Worm (Caenorhabditis elegans) whole organism, L4 larva: ENCODE measurements around the gene spig-8.
A peak's percentile ranks its signal among the peaks of the same experiment; 100 is the strongest.

Experiments
- F10B5.3 ChIP-seq: sonication (generic microtip); optimal IDR thresholded peaks from 2 replicates; lab custom pipeline; 2016; ENCODE audit warnings: mild to moderate bottlenecking, missing genetic modification characterization, missing compliant biosample characterization
- F26F4.8 ChIP-seq: fragments of 200-800 bp; sonication (Bioruptor generic); conservative IDR thresholded peaks from 2 replicates; pipeline ENCODE4 v1.3.6; 2022; ENCODE audit warnings: missing genetic modification characterization, missing compliant biosample characterization
- F49E8.2 ChIP-seq: sonication (generic microtip); optimal IDR thresholded peaks from 2 replicates; lab custom pipeline; 2016; ENCODE audit warnings: missing compliant biosample characterization, mild to moderate bottlenecking, missing genetic modification characterization, borderline replicate concordance
- R02D3.7 ChIP-seq: fragments of 150-350 bp; sonication (generic microtip); optimal IDR thresholded peaks from 3 replicates; lab custom pipeline; 2014; ENCODE audit warnings: missing biosample characterization, missing genetic modification characterization
- Y75B8A.6 ChIP-seq: fragments of 200-800 bp; sonication (Bioruptor generic); IDR thresholded peaks from 2 replicates; pipeline ENCODE4 v1.3.6; 2022; ENCODE audit warnings: missing genetic modification reagents, missing genetic modification characterization, missing compliant biosample characterization
- ZK337.2 ChIP-seq: fragments of 200-800 bp; sonication (Bioruptor generic); IDR thresholded peaks from 2 replicates; pipeline ENCODE4 v1.3.6; 2022; ENCODE audit warnings: missing genetic modification reagents, missing genetic modification characterization, missing compliant biosample characterization
- aha-1 ChIP-seq: fragments of 150-350 bp; peaks from one replicate; lab custom pipeline; 2014; ENCODE audit warnings: missing biosample characterization, missing genetic modification characterization
- arid-1 ChIP-seq: fragments of 200-800 bp; sonication (Bioruptor generic); conservative IDR thresholded peaks from 2 replicates; pipeline ENCODE4 v1.3.6; 2022; ENCODE audit warnings: missing genetic modification reagents, missing genetic modification characterization, missing compliant biosample characterization
- ces-1 ChIP-seq: fragments of 150-350 bp; sonication (generic microtip); optimal IDR thresholded peaks from 4 replicates; lab custom pipeline; 2014; ENCODE audit warnings: missing biosample characterization, missing genetic modification reagents, missing genetic modification characterization
- ctbp-1 ChIP-seq: fragments of 200-800 bp; sonication (Bioruptor generic); IDR thresholded peaks from 2 replicates; pipeline ENCODE4 v1.3.6; 2022; ENCODE audit warnings: missing genetic modification reagents, missing genetic modification characterization, missing compliant biosample characterization
- daf-16 ChIP-seq, 3 experiments: sonication (generic microtip); optimal IDR thresholded peaks; 2 replicates each; lab custom pipeline; 2016 to 2017; ENCODE audit warnings: missing genetic modification characterization in 3 of 3, missing genetic modification reagents in 3 of 3, mild to moderate bottlenecking in 2 of 3, missing compliant biosample characterization in 2 of 3, missing biosample characterization in 1 of 3, moderate library complexity in 1 of 3
- daf-19 ChIP-seq: fragments of 200-800 bp; sonication (Bioruptor generic); conservative IDR thresholded peaks from 2 replicates; pipeline ENCODE4 v1.3.6; 2022; ENCODE audit warnings: missing genetic modification characterization, missing compliant biosample characterization
- daf-8 ChIP-seq: fragments of 200-800 bp; sonication (Bioruptor generic); IDR thresholded peaks from 2 replicates; pipeline ENCODE4 v1.3.6; 2022; ENCODE audit warnings: missing genetic modification characterization, missing compliant biosample characterization
- dmd-6 ChIP-seq: fragments of 200-800 bp; sonication (Bioruptor generic); IDR thresholded peaks from 2 replicates; pipeline ENCODE4 v1.3.6; 2022; ENCODE audit warnings: missing genetic modification reagents, missing genetic modification characterization, missing compliant biosample characterization
- dmd-8 ChIP-seq: fragments of 200-800 bp; sonication (Bioruptor generic); IDR thresholded peaks from 2 replicates; pipeline ENCODE4 v1.3.6; 2022; ENCODE audit warnings: missing genetic modification characterization, missing compliant biosample characterization
- dmd-9 ChIP-seq: fragments of 200-800 bp; sonication (Bioruptor generic); IDR thresholded peaks from 2 replicates; pipeline ENCODE4 v1.3.6; 2022; ENCODE audit warnings: missing genetic modification reagents, missing genetic modification characterization, missing compliant biosample characterization
- duxl-1 ChIP-seq: sonication (generic microtip); optimal IDR thresholded peaks from 2 replicates; lab custom pipeline; 2016; ENCODE audit warnings: mild to moderate bottlenecking, missing genetic modification characterization, moderate library complexity, missing compliant biosample characterization; ENCODE audit not compliant: poor library complexity
- dve-1 ChIP-seq: sonication (generic microtip); optimal IDR thresholded peaks from 2 replicates; lab custom pipeline; 2017; ENCODE audit warnings: antibody characterized with exemption, mild to moderate bottlenecking, missing genetic modification characterization, missing compliant biosample characterization; ENCODE audit not compliant: insufficient read depth
- egl-27 ChIP-seq: sonication (generic microtip); optimal IDR thresholded peaks from 3 replicates; lab custom pipeline; 2017; ENCODE audit warnings: missing biosample characterization, missing genetic modification reagents, missing genetic modification characterization
- egl-43 ChIP-seq: fragments of 200-800 bp; sonication (Bioruptor generic); IDR thresholded peaks from 2 replicates; pipeline ENCODE4 v1.3.6; 2022; ENCODE audit warnings: missing genetic modification reagents, missing genetic modification characterization, missing compliant biosample characterization
- gei-8 ChIP-seq: fragments of 200-800 bp; sonication (Bioruptor generic); optimal IDR thresholded peaks from 2 replicates; lab custom pipeline; 2018; ENCODE audit warnings: mild to moderate bottlenecking, missing genetic modification characterization, missing compliant biosample characterization
- hif-1 ChIP-seq, 2 experiments: sonication (generic microtip); optimal IDR thresholded peaks; 2 replicates each; lab custom pipeline; 2016 to 2017; ENCODE audit warnings: missing compliant biosample characterization in 2 of 2, missing genetic modification characterization in 2 of 2, missing genetic modification reagents in 2 of 2, missing genotype in 2 of 2, mild to moderate bottlenecking in 1 of 2
- hlh-11 ChIP-seq: fragments of 200-800 bp; sonication (Bioruptor generic); optimal IDR thresholded peaks from 2 replicates; lab custom pipeline; 2018; ENCODE audit warnings: mild to moderate bottlenecking, missing genetic modification characterization, missing compliant biosample characterization
- lim-7 ChIP-seq: fragments of 200-800 bp; sonication (Bioruptor generic); IDR thresholded peaks from 2 replicates; pipeline ENCODE4 v1.3.6; 2022; ENCODE audit warnings: missing genetic modification characterization, missing compliant biosample characterization
- lin-1 ChIP-seq: fragments of 200-800 bp; sonication (Bioruptor generic); IDR thresholded peaks from 2 replicates; pipeline ENCODE4 v1.3.6; 2022; ENCODE audit warnings: missing genetic modification reagents, missing genetic modification characterization, missing compliant biosample characterization
- lin-13 ChIP-seq: fragments of 150-350 bp; optimal IDR thresholded peaks from 2 replicates; lab custom pipeline; 2014; ENCODE audit warnings: missing biosample characterization, missing genetic modification reagents, missing genetic modification characterization
- lin-38 ChIP-seq: fragments of 200-800 bp; sonication (Bioruptor generic); IDR thresholded peaks from 2 replicates; pipeline ENCODE4 v1.3.6; 2022; ENCODE audit warnings: missing genetic modification reagents, missing genetic modification characterization, missing compliant biosample characterization
- madf-5 ChIP-seq, 2 experiments: fragments of 200-800 bp; sonication (Bioruptor generic); IDR thresholded peaks; 2 replicates each; pipeline ENCODE4 v1.3.6; 2022; ENCODE audit warnings: missing compliant biosample characterization in 2 of 2, missing genetic modification characterization in 2 of 2
- mdl-1 ChIP-seq, 2 experiments: fragments of 150-350 bp in 1 of 2; sonication (generic microtip) in 1 of 2; optimal IDR thresholded peaks; 2 replicates each; lab custom pipeline; 2014 to 2017; ENCODE audit warnings: missing biosample characterization in 2 of 2, missing genetic modification characterization in 2 of 2
- mdt-29 ChIP-seq: fragments of 200-800 bp; sonication (Bioruptor generic); IDR thresholded peaks from 2 replicates; pipeline ENCODE4 v1.3.6; 2022; ENCODE audit warnings: missing genetic modification reagents, missing genetic modification characterization, missing compliant biosample characterization
- mes-2 ChIP-seq: sonication (generic microtip); optimal IDR thresholded peaks from 2 replicates; lab custom pipeline; 2016; ENCODE audit warnings: missing genotype, mild to moderate bottlenecking, missing genetic modification characterization, missing compliant biosample characterization; ENCODE audit not compliant: poor library complexity, severe bottlenecking
- mxl-3 ChIP-seq: fragments of 200-800 bp; sonication (Bioruptor generic); optimal IDR thresholded peaks from 2 replicates; lab custom pipeline; 2018; ENCODE audit warnings: mild to moderate bottlenecking, missing genetic modification characterization, missing compliant biosample characterization
- nhr-102 ChIP-seq: sonication (generic microtip); optimal IDR thresholded peaks from 2 replicates; lab custom pipeline; 2016; ENCODE audit warnings: mild to moderate bottlenecking, missing genetic modification characterization, moderate library complexity, missing compliant biosample characterization
- nhr-25 ChIP-seq: sonication (generic microtip); optimal IDR thresholded peaks from 2 replicates; lab custom pipeline; 2017; ENCODE audit warnings: missing genetic modification characterization, mild to moderate bottlenecking, missing compliant biosample characterization, antibody characterized with exemption, moderate library complexity, borderline replicate concordance; ENCODE audit not compliant: insufficient read depth
- nhr-28 ChIP-seq: fragments of 150-350 bp; optimal IDR thresholded peaks from 2 replicates; lab custom pipeline; 2014; ENCODE audit warnings: missing biosample characterization, missing genetic modification characterization
- nhr-6 ChIP-seq: fragments of 150-350 bp; optimal IDR thresholded peaks from 2 replicates; lab custom pipeline; 2014; ENCODE audit warnings: missing biosample characterization, missing genetic modification characterization
- nhr-77 ChIP-seq: fragments of 150-350 bp; optimal IDR thresholded peaks from 2 replicates; lab custom pipeline; 2014; ENCODE audit warnings: missing biosample characterization, missing genetic modification characterization
- pqm-1 ChIP-seq: sonication (generic microtip); optimal IDR thresholded peaks from 2 replicates; lab custom pipeline; 2017; ENCODE audit warnings: missing biosample characterization, missing genetic modification characterization
- snpc-1.2 ChIP-seq: fragments of 200-800 bp; sonication (Bioruptor generic); IDR thresholded peaks from 2 replicates; pipeline ENCODE4 v1.3.6; 2022; ENCODE audit warnings: missing genetic modification reagents, missing genetic modification characterization, missing compliant biosample characterization
- tra-1 ChIP-seq: fragments of 200-800 bp; sonication (Bioruptor generic); IDR thresholded peaks from 2 replicates; pipeline ENCODE4 v1.3.6; 2022; ENCODE audit warnings: missing genetic modification reagents, missing genetic modification characterization, missing compliant biosample characterization
- zip-11 ChIP-seq: fragments of 200-800 bp; sonication (Bioruptor generic); IDR thresholded peaks from 2 replicates; pipeline ENCODE4 v1.3.6; 2022; ENCODE audit warnings: missing genetic modification characterization, missing compliant biosample characterization
- ztf-11 ChIP-seq: fragments of 150-350 bp; optimal IDR thresholded peaks from 2 replicates; lab custom pipeline; 2014; ENCODE audit warnings: missing biosample characterization, missing genetic modification characterization

The spig-8 gene

DNA sequence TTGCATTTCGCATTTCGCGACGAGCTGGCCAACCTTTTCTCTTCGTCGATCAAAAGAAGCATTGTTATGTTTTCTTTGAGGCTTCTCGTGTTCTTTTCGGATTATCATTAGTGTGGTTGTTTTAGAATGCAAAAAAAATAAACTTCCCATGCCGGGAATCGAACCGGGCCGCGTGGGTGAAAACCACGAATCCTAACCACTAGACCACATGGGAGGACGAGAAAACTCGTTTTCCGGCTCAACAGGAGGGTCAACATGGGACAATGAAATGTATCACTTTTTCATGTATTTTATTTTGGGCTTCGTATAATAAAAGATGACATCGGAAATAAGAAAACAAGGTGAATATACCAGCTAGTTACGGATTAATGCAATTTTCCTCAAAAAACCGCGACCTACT, 14.9 kb downstream of the spig-8 start:
- TF ChIP-seq madf-5 (GFP tag; IDR thresholded peaks at IDR 0.05; lab: Robert Waterston, UW) (0 out of 4 replicates have a peak, but pooled peaks of 1 of the 2 experiments have one; percentile 29), egl-43 (GFP tag; lab: Robert Waterston, UW) (0 out of 2 replicates have a peak, but pooled peaks have one; percentile 30), zip-11 (GFP tag; lab: Robert Waterston, UW) (no peak), ztf-11 (tag; lab: Kevin White, UChicago) (no peak), daf-19 (GFP tag; lab: Robert Waterston, UW) (no peak), lim-7 (0 out of 2 replicates have a peak, but pooled peaks have one; percentile 54), hif-1 (tag; optimal IDR thresholded peaks at IDR 0.05; lab: Kevin White, UChicago) (no peak), mes-2 (tag; lab: Kevin White, UChicago) (peak; percentile 9), snpc-1.2 (0 out of 2 replicates have a peak, but pooled peaks have one; percentile 11), pqm-1 (no peak), R02D3.7 (tag; lab: Kevin White, UChicago) (no peak)

DNA sequence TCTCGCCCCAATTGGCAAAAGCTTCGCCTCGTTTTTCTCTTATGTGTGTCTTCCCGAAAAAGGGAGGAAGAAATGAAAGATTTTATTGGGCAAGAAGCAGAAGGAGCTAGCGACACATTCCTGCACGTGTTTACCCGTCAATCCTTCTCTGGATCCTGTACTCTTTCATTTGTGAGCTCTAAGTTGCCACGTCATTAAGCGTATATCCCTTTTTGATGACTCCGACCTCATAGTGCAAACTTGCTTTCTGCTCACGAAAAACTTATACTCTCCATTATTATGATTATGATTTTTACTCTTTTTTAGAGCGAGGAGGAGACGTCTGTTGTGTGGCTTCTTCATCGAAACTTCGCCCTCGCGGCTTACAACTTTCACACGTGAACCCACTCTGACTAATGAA, 17.6 kb downstream of the spig-8 start, which contains the start of gene F27B10.1:
F27B10.1 (plus strand) TSS at position 301 of the 400 bp plus-strand sequence.
- TF ChIP-seq nhr-6 (tag; lab: Kevin White, UChicago) (no peak), Y75B8A.6 (GFP tag; lab: Robert Waterston, UW) (no peak), duxl-1 (no peak), tra-1 (GFP tag; lab: Robert Waterston, UW) (no peak), gei-8 (GFP tag; lab: Kevin White, UChicago) (no peak), daf-8 (no peak), egl-27 (no peak), aha-1 (tag; lab: Kevin White, UChicago) (no peak), lim-7 (no peak), lin-13 (GFP tag; lab: Kevin White, UChicago) (no peak), nhr-28 (tag; lab: Kevin White, UChicago) (no peak), ZK337.2 (GFP tag; lab: Robert Waterston, UW) (no peak), F10B5.3 (tag; lab: Kevin White, UChicago) (no peak), ctbp-1 (GFP tag; lab: Robert Waterston, UW) (no peak), dmd-9 (GFP tag; lab: Robert Waterston, UW) (no peak), arid-1 (GFP tag; lab: Robert Waterston, UW) (no peak), mdt-29 (no peak), lin-38 (GFP tag; lab: Robert Waterston, UW) (no peak), ces-1 (GFP tag; lab: Kevin White, UChicago) (no peak)

DNA sequence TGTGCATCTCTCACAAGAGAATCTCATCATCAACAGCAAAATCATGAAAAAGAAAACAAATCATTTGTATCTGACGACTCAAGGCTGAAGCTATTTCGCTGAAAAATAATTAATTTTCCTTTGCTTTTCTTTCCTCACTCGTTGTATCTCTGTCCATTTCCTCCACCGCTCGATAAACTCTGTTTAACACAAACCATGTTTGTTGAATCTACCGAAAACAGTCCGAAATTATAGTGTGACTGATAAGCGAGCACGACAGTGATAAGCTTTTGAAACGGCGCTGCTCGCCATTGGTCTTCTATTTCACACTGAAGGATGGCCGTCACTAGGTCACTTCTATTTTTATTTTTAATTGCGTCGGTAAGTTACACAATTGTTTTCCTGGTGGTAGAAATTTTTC, 20.9 kb downstream of the spig-8 start, which contains the start of gene npa-1:
npa-1 (plus strand) TSS at position 142 of the 400 bp plus-strand sequence.
- TF ChIP-seq daf-16 (GFP tag; optimal IDR thresholded peaks at IDR 0.05; lab: Kevin White, UChicago) (no peak), daf-16 (tag; optimal IDR thresholded peaks at IDR 0.05; lab: Kevin White, UChicago) (peak; percentile 51), lim-7 (no peak), nhr-77 (tag; lab: Kevin White, UChicago) (peak; percentile 13), F26F4.8 (GFP tag; lab: Robert Waterston, UW) (no peak), mdl-1 (tag; optimal IDR thresholded peaks at IDR 0.05; lab: Kevin White, UChicago) (no peak), lin-1 (0 out of 2 replicates have a peak, but pooled peaks have one; percentile 18), mxl-3 (GFP tag; lab: Kevin White, UChicago) (peak; percentile 19), nhr-28 (tag; lab: Kevin White, UChicago) (peak; percentile 75), dmd-6 (peak; percentile 43), nhr-102 (tag; lab: Kevin White, UChicago) (peak; percentile 5), mes-2 (tag; lab: Kevin White, UChicago) (peak; percentile 18), pqm-1 (peak; percentile 60), dve-1 (tag; lab: Kevin White, UChicago) (peak; percentile 26), dmd-8 (GFP tag; lab: Robert Waterston, UW) (no peak), hlh-11 (tag; lab: Kevin White, UChicago) (peak; percentile 61), F49E8.2 (tag; lab: Kevin White, UChicago) (no peak), dmd-9 (GFP tag; lab: Robert Waterston, UW) (no peak), nhr-25 (tag; lab: Kevin White, UChicago) (no peak)
